Fruit fly (Drosophila melanogaster): ENCODE measurements around the gene CG42300.

The CG42300 gene

DNA sequence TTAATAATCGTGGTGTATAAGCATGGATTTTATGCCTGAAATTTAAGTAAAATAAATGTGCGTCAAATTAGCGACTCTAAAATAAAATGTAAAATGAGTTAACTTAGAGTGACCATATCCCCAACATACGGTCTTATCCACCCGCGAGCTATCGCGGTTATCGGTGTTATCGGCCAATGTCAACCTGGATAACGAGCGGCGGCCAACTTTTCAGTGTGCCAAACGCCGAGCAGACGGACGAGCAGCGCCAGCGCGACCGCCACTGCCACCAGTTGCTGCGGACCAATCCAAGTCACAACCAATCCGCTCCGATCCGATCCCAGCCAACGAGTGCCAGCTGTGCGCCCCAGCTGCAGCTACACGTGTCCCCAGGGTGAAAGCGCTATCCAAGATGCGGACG is 22.2 kb upstream of the CG42300 start, which contains the start of the genes cerv and CG7872:
Gene cerv (minus strand): TSS at position 129 of the 400 bp plus-strand sequence.
Gene CG7872 (plus strand): TSS at position 163 of the 400 bp plus-strand sequence.
- no peak for TF ChIP-seq EcR (GFP tag; optimal IDR thresholded peaks at IDR 0.05)
- no peak for TF ChIP-seq CG8478 (optimal IDR thresholded peaks at IDR 0.05)
- TF ChIP-seq usp (GFP tag; optimal IDR thresholded peaks at IDR 0.05): no peak
- TF ChIP-seq pan (optimal IDR thresholded peaks at IDR 0.05): no peak
- no peak for TF ChIP-seq psq (optimal IDR thresholded peaks at IDR 0.05)
- TF ChIP-seq Dll (optimal IDR thresholded peaks at IDR 0.05): no peak

- TF ChIP-seq pan (optimal IDR thresholded peaks at IDR 0.05) (no peak), EcR (GFP tag; optimal IDR thresholded peaks at IDR 0.05) (no peak), CG8478 (optimal IDR thresholded peaks at IDR 0.05) (no peak), psq (optimal IDR thresholded peaks at IDR 0.05) (no peak), usp (GFP tag; optimal IDR thresholded peaks at IDR 0.05) (no peak), Dll (optimal IDR thresholded peaks at IDR 0.05) (no peak)
Measured at dm6 chrX:15575557-15575956, 19.7 kb upstream of the CG42300 start, which contains the start of gene CG42299. Gene CG42299, minus strand, starts transcription at chrX:15575683.

DNA sequence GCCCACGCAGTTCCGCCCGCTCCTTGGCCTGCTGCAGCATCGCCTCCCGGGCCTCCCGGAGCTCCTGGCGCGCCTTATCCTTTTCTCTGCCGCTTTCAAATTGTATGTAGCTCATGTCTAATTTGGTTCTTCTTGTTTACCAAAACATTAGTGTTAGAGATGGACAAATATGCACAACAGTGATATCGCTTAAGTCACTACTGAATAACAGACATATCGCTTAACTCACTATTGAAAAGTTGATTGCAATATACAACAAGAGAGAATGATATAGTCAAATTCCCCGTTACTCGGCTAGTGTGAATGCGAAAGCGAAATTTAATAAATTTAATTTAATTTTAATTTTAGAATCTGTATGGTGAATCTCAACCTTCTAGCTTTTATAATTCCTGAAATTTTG is 18.5 kb upstream of the CG42300 start, which contains the start of gene CG9213:
Gene CG9213 (minus strand): TSS at position 152 of the 400 bp plus-strand sequence.
- TF ChIP-seq usp (GFP tag; optimal IDR thresholded peaks at IDR 0.05) (no peak), CG8478 (optimal IDR thresholded peaks at IDR 0.05) (no peak), psq (optimal IDR thresholded peaks at IDR 0.05) (no peak), Dll (optimal IDR thresholded peaks at IDR 0.05) (no peak), EcR (GFP tag; optimal IDR thresholded peaks at IDR 0.05) (no peak), pan (optimal IDR thresholded peaks at IDR 0.05) (no peak)

- no peak for TF ChIP-seq Dll (optimal IDR thresholded peaks at IDR 0.05)
- TF ChIP-seq EcR (GFP tag; optimal IDR thresholded peaks at IDR 0.05): no peak
- TF ChIP-seq usp (GFP tag; optimal IDR thresholded peaks at IDR 0.05): no peak
- no peak for TF ChIP-seq CG8478 (optimal IDR thresholded peaks at IDR 0.05)
- no peak for TF ChIP-seq pan (optimal IDR thresholded peaks at IDR 0.05)
- no peak for TF ChIP-seq psq (optimal IDR thresholded peaks at IDR 0.05)
Measured at dm6 chrX:15571939-15572338, 16.1 kb upstream of the CG42300 start, which contains the start of gene CG15643. Gene CG15643, minus strand, starts transcription at chrX:15572149.

DNA sequence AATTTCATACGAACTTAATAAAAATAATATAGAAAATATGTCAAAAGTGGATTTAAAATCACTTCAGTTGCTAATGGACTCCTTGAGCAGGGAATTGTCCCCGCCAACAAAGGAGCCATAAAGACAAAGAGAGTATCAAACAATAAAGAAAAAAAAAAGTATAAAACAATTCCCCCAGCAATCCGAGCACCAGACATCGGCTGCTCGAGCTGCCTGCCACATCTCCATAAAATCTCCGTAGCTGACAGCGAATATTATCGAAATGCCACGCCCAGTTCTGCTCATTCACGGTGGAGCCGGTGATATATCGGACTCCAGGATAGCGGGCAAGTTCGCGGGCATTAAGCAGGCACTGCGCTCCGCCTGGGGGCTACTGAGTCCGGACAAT is 13.1 kb upstream of the CG42300 start, which contains the start of gene CG7860:
Gene CG7860 (plus strand): TSS at position 11 of the 388 bp plus-strand sequence.
- TF ChIP-seq usp (GFP tag; optimal IDR thresholded peaks at IDR 0.05): no peak
- no peak for TF ChIP-seq Dll (optimal IDR thresholded peaks at IDR 0.05)
- TF ChIP-seq EcR (GFP tag; optimal IDR thresholded peaks at IDR 0.05): no peak
- no peak for TF ChIP-seq psq (optimal IDR thresholded peaks at IDR 0.05)
- TF ChIP-seq pan (optimal IDR thresholded peaks at IDR 0.05): no peak
- TF ChIP-seq CG8478 (optimal IDR thresholded peaks at IDR 0.05): no peak

dm6 chrX:15568353-15568982 is 12.6 kb upstream of the CG42300 start:
- TF ChIP-seq psq (optimal IDR thresholded peaks at IDR 0.05) (no peak), CG8478 (optimal IDR thresholded peaks at IDR 0.05) (no peak), usp (GFP tag; optimal IDR thresholded peaks at IDR 0.05) (no peak), EcR (GFP tag; optimal IDR thresholded peaks at IDR 0.05) (no peak), pan (optimal IDR thresholded peaks at IDR 0.05) (no peak), Dll (optimal IDR thresholded peaks at IDR 0.05) (no peak)

DNA sequence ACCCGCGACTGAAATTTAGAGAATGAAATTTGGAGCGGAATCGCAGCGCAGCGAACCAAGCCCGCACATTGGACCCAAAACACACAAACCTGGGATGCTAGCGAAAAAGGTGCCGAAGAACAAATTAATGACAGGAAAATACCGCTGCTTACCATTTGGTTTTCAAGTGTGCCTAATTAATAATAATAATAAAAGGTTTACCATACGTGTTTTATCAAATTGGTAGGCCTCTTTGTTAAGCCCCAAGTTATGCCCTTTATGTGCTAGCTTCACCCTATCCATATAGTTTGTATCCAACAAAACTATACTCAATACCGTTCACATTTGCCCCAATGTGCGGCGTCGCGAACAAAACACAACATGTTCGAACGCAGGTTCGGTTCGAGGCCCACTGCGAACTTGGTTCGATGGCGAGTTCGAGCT is 1.6 kb downstream of the CG42300 start, which contains the start of gene Ac13E:
Gene Ac13E (minus strand): TSS at position 23 of the 423 bp plus-strand sequence.
- TF ChIP-seq Dll (optimal IDR thresholded peaks at IDR 0.05) (no peak), CG8478 (optimal IDR thresholded peaks at IDR 0.05) (no peak), EcR (GFP tag; optimal IDR thresholded peaks at IDR 0.05) (no peak), pan (optimal IDR thresholded peaks at IDR 0.05) (no peak), psq (optimal IDR thresholded peaks at IDR 0.05) (no peak), usp (GFP tag; optimal IDR thresholded peaks at IDR 0.05) (no peak)

DNA sequence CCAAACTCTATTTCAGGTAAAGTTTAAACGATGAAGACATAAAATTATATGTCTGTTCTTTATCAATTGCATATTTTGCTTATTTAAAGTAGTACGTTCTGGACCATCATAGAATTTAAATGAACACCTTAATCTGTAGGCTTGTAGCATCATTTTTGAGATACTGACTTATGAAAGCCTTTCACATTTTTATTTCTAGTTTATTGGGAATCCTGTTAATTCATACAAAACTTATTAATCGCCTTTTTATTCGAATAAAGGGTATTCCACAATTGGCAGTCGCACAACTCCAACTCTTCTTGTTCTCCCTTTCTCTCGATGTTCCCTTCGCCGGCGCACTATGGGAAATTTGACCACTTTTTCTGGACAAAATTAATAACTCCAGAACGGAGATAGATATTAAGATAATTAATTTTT is 3.4 kb downstream of the CG42300 start:
- no peak for TF ChIP-seq Dll (optimal IDR thresholded peaks at IDR 0.05)
- no peak for TF ChIP-seq psq (optimal IDR thresholded peaks at IDR 0.05)
- TF ChIP-seq pan (optimal IDR thresholded peaks at IDR 0.05): peak; percentile 79
- no peak for TF ChIP-seq CG8478 (optimal IDR thresholded peaks at IDR 0.05)
- no peak for TF ChIP-seq EcR (GFP tag; optimal IDR thresholded peaks at IDR 0.05)

dm6 chrX:15549055-15549454 is 6.8 kb downstream of the CG42300 start:
- TF ChIP-seq Dll (optimal IDR thresholded peaks at IDR 0.05) (no peak), psq (optimal IDR thresholded peaks at IDR 0.05) (no peak), pan (optimal IDR thresholded peaks at IDR 0.05) (no peak), CG8478 (optimal IDR thresholded peaks at IDR 0.05) (no peak), EcR (GFP tag; optimal IDR thresholded peaks at IDR 0.05) (no peak), usp (GFP tag; optimal IDR thresholded peaks at IDR 0.05) (no peak)

DNA sequence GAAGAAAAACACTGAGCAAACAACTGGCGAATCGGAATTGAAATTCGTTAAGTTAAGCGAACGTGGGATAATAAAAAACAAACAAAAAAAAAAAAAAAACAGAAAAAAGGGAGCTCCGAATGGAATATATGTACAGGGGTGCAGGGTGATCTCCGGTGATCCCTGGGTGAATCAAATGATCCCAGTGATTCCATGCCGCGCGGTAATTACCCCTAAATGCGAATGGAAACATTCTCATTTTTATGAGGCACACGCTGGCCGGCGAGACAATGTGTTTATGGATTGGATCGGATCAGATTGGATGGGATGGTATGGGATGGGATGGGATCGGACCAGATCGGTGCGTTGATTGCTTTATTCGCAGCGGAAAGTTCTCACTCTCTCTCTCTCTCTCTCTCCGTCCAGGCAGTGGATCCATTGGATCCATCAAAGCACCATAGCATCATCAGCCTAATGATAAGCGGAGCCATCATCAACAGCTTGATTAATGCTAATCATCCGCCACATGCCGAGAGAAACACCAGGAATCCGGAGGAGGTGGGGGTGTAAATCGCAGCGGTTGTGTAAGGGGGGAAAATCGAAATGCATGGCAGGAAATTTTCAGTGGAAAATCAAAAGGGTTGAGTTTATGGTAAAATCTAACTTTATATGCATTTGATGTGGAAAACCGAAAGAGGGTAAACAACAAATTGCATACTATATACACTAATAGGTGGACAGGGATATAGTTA is 10.2 kb downstream of the CG42300 start:
- TF ChIP-seq usp (GFP tag; optimal IDR thresholded peaks at IDR 0.05) (no peak), Dll (optimal IDR thresholded peaks at IDR 0.05) (no peak), pan (optimal IDR thresholded peaks at IDR 0.05) (no peak), psq (optimal IDR thresholded peaks at IDR 0.05) (no peak)

DNA sequence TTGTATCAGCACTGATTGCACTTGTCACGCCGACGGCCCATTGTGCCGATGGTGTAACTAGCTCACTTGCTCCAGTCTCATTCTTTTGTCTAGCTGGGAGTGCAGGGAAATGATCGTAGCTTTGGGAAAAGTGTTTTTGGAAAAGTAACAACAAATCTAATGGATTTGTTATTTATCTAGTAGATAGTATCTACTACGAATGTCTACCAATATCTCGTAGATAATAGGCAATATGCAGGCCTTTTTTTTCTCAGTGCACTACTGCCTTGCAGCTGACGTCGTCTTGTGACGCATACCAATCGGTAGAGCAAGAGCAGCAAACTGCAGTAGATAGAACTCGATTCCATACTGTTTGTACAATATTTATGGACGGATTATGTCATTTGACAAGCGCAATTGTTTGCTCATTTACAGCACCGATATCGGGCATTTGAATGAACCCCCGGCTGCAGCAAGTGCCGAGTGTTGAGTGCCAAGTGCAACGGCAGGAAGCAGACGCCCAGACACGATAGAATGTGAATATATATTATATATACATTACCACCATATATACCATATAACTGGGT is 12.3 kb downstream of the CG42300 start:
- TF ChIP-seq EcR (GFP tag; optimal IDR thresholded peaks at IDR 0.05): no peak
- no peak for TF ChIP-seq Dll (optimal IDR thresholded peaks at IDR 0.05)
- TF ChIP-seq psq (optimal IDR thresholded peaks at IDR 0.05): no peak
- no peak for TF ChIP-seq pan (optimal IDR thresholded peaks at IDR 0.05)
- TF ChIP-seq usp (GFP tag; optimal IDR thresholded peaks at IDR 0.05): no peak
